Worm (Caenorhabditis elegans) whole organism, midembryonic: ENCODE data around the gene W03F8.4.
A peak's percentile ranks its signal among the peaks of the same experiment; 100 is the strongest.
"Not testable (repeated sequence)": the region's sequence is repeated elsewhere in the genome, so short reads cannot be mapped to it uniquely, and the experiment has no call there.

Experiments
- T22C8.4 ChIP-seq: fragments of 200-800 bp; sonication (Bioruptor generic); IDR thresholded peaks from 2 replicates; pipeline ENCODE4 v1.3.6; 2022; ENCODE audit warnings: missing genetic modification characterization, missing compliant biosample characterization
- cog-1 ChIP-seq: sonication (generic microtip); optimal IDR thresholded peaks from 2 replicates; lab custom pipeline; 2016; ENCODE audit warnings: missing genetic modification characterization, missing compliant biosample characterization
- flt-1 ChIP-seq: fragments of 200-800 bp; sonication (Bioruptor generic); IDR thresholded peaks from 2 replicates; pipeline ENCODE4 v1.3.6; 2022; ENCODE audit warnings: missing genetic modification characterization, missing compliant biosample characterization
- klf-2 ChIP-seq: fragments of 200-800 bp; sonication (Bioruptor generic); conservative IDR thresholded peaks from 2 replicates; pipeline ENCODE4 v1.3.6; 2022; ENCODE audit warnings: missing genetic modification reagents, missing genetic modification characterization, missing compliant biosample characterization
- med-1 ChIP-seq: sonication (generic microtip); optimal IDR thresholded peaks from 2 replicates; lab custom pipeline; 2017; ENCODE audit warnings: missing genetic modification characterization, mild to moderate bottlenecking, missing compliant biosample characterization, antibody characterized with exemption, missing genetic modification reagents; ENCODE audit not compliant: insufficient read depth
- ref-1 ChIP-seq: fragments of 200-800 bp; sonication (Bioruptor generic); conservative IDR thresholded peaks from 2 replicates; pipeline ENCODE4 v1.3.6; 2022; ENCODE audit warnings: missing genetic modification reagents, missing genetic modification characterization, missing compliant biosample characterization
- tab-1 ChIP-seq: fragments of 200-800 bp; sonication (Bioruptor generic); IDR thresholded peaks from 2 replicates; pipeline ENCODE4 v1.3.6; 2022; ENCODE audit warnings: missing genetic modification characterization, missing compliant biosample characterization
- ztf-23 ChIP-seq: fragments of 200-800 bp; sonication (Bioruptor generic); IDR thresholded peaks from 2 replicates; pipeline ENCODE4 v1.3.6; 2022; ENCODE audit warnings: missing genetic modification reagents, missing genetic modification characterization, missing compliant biosample characterization
- ztf-29 ChIP-seq: fragments of 200-800 bp; sonication (Bioruptor generic); IDR thresholded peaks from 2 replicates; pipeline ENCODE4 v1.3.6; 2022; ENCODE audit warnings: missing genetic modification reagents, missing genetic modification characterization, missing compliant biosample characterization

The W03F8.4 gene

ce11 chrIV:5202575-5202974 is 18.7 kb downstream of the W03F8.4 start:
- no peak for TF ChIP-seq ztf-29 (GFP tag; lab: Robert Waterston, UW)
- no peak for TF ChIP-seq flt-1 (GFP tag; lab: Robert Waterston, UW)
- TF ChIP-seq T22C8.4 (GFP tag; lab: Robert Waterston, UW), result no peak
- no peak for TF ChIP-seq cog-1
- TF ChIP-seq med-1, result no peak
- TF ChIP-seq tab-1 (GFP tag; lab: Robert Waterston, UW), result no peak
- TF ChIP-seq ztf-23 (GFP tag; lab: Robert Waterston, UW), result no peak
- no peak for TF ChIP-seq ref-1 (GFP tag; lab: Robert Waterston, UW)
- no peak for TF ChIP-seq klf-2 (GFP tag; lab: Robert Waterston, UW)

ce11 chrIV:5204573-5204972 is 20.6 kb downstream of the W03F8.4 start, which contains the start of gene tni-4:
TSS of gene tni-4 (plus strand) at chrIV:5204591.
- no peak for TF ChIP-seq cog-1
- no peak for TF ChIP-seq T22C8.4 (GFP tag; lab: Robert Waterston, UW)
- TF ChIP-seq med-1, result no peak
- no peak for TF ChIP-seq tab-1 (GFP tag; lab: Robert Waterston, UW)
- no peak for TF ChIP-seq ztf-23 (GFP tag; lab: Robert Waterston, UW)
- no peak for TF ChIP-seq klf-2 (GFP tag; lab: Robert Waterston, UW)
- no peak for TF ChIP-seq ref-1 (GFP tag; lab: Robert Waterston, UW)
- TF ChIP-seq ztf-29 (GFP tag; lab: Robert Waterston, UW), result no peak
- TF ChIP-seq flt-1 (GFP tag; lab: Robert Waterston, UW), result no peak

ce11 chrIV:5206716-5207115 is 22.8 kb downstream of the W03F8.4 start:
- TF ChIP-seq cog-1, result no peak
- no peak for TF ChIP-seq ref-1 (GFP tag; lab: Robert Waterston, UW)
- no peak for TF ChIP-seq klf-2 (GFP tag; lab: Robert Waterston, UW)
- TF ChIP-seq flt-1 (GFP tag; lab: Robert Waterston, UW), result no peak
- no peak for TF ChIP-seq ztf-23 (GFP tag; lab: Robert Waterston, UW)
- no peak for TF ChIP-seq T22C8.4 (GFP tag; lab: Robert Waterston, UW)
- TF ChIP-seq tab-1 (GFP tag; lab: Robert Waterston, UW), result no peak
- no peak for TF ChIP-seq med-1
- TF ChIP-seq ztf-29 (GFP tag; lab: Robert Waterston, UW), result no peak

ce11 chrIV:5209390-5209789 is 25.5 kb downstream of the W03F8.4 start, which contains the start of the genes Y59E9AL.36 and nbet-1:
TSS of gene Y59E9AL.36 (minus strand) at chrIV:5209481.
TSS of gene nbet-1 (plus strand) at chrIV:5209501.
- no peak for TF ChIP-seq flt-1 (GFP tag; lab: Robert Waterston, UW)
- no peak for TF ChIP-seq klf-2 (GFP tag; lab: Robert Waterston, UW)
- TF ChIP-seq cog-1, result peak; percentile 39
- no peak for TF ChIP-seq ztf-29 (GFP tag; lab: Robert Waterston, UW)

ce11 chrIV:5210606-5211005 is 26.7 kb downstream of the W03F8.4 start:
- TF ChIP-seq ztf-23 (GFP tag; lab: Robert Waterston, UW), result no peak
- TF ChIP-seq T22C8.4 (GFP tag; lab: Robert Waterston, UW), result no peak
- no peak for TF ChIP-seq flt-1 (GFP tag; lab: Robert Waterston, UW)
- no peak for TF ChIP-seq klf-2 (GFP tag; lab: Robert Waterston, UW)
- no peak for TF ChIP-seq ztf-29 (GFP tag; lab: Robert Waterston, UW)
- no peak for TF ChIP-seq med-1
- TF ChIP-seq tab-1 (GFP tag; lab: Robert Waterston, UW), result no peak
- TF ChIP-seq cog-1, result no peak
- TF ChIP-seq ref-1 (GFP tag; lab: Robert Waterston, UW), result no peak

- no peak for TF ChIP-seq ztf-29 (GFP tag; lab: Robert Waterston, UW)
- TF ChIP-seq cog-1, result no peak
- no peak for TF ChIP-seq tab-1 (GFP tag; lab: Robert Waterston, UW)
- no peak for TF ChIP-seq flt-1 (GFP tag; lab: Robert Waterston, UW)
- TF ChIP-seq T22C8.4 (GFP tag; lab: Robert Waterston, UW), result no peak
- TF ChIP-seq med-1, result no peak
- no peak for TF ChIP-seq ref-1 (GFP tag; lab: Robert Waterston, UW)
- no peak for TF ChIP-seq klf-2 (GFP tag; lab: Robert Waterston, UW)
- no peak for TF ChIP-seq ztf-23 (GFP tag; lab: Robert Waterston, UW)
Measured at ce11 chrIV:5215092-5215491, 31.2 kb downstream of the W03F8.4 start, which contains the start of gene Y59E9AL.4. TSS of gene Y59E9AL.4 (minus strand) at chrIV:5215192.

- TF ChIP-seq ztf-23 (GFP tag; lab: Robert Waterston, UW) (no peak), ref-1 (GFP tag; lab: Robert Waterston, UW) (no peak), tab-1 (GFP tag; lab: Robert Waterston, UW) (no peak), flt-1 (GFP tag; lab: Robert Waterston, UW) (no peak), ztf-29 (GFP tag; lab: Robert Waterston, UW) (no peak), T22C8.4 (GFP tag; lab: Robert Waterston, UW) (no peak), cog-1 (no peak), med-1 (no peak), klf-2 (GFP tag; lab: Robert Waterston, UW) (no peak)
Measured at ce11 chrIV:5216349-5216748, 32.4 kb downstream of the W03F8.4 start.

ce11 chrIV:5218496-5218895 is 34.6 kb downstream of the W03F8.4 start, which contains the start of gene nsph-4.2:
TSS of gene nsph-4.2 (plus strand) at chrIV:5218796.
- TF ChIP-seq ref-1 (GFP tag; lab: Robert Waterston, UW); ztf-29 (GFP tag; lab: Robert Waterston, UW); cog-1: not testable (repeated sequence)

- TF ChIP-seq tab-1 (GFP tag; lab: Robert Waterston, UW), result no peak
Measured at ce11 chrIV:5221721-5222120, 37.8 kb downstream of the W03F8.4 start.

ce11 chrIV:5224238-5224637 is 40.3 kb downstream of the W03F8.4 start, which contains the start of gene Y59E9AL.8:
TSS of gene Y59E9AL.8 (minus strand) at chrIV:5224338.
- no peak for TF ChIP-seq flt-1 (GFP tag; lab: Robert Waterston, UW)
- no peak for TF ChIP-seq tab-1 (GFP tag; lab: Robert Waterston, UW)
- TF ChIP-seq klf-2 (GFP tag; lab: Robert Waterston, UW), result no peak
- no peak for TF ChIP-seq cog-1
- no peak for TF ChIP-seq ztf-29 (GFP tag; lab: Robert Waterston, UW)
- TF ChIP-seq ztf-23 (GFP tag; lab: Robert Waterston, UW), result no peak
- TF ChIP-seq med-1, result no peak
- no peak for TF ChIP-seq ref-1 (GFP tag; lab: Robert Waterston, UW)
- TF ChIP-seq T22C8.4 (GFP tag; lab: Robert Waterston, UW), result no peak
